Fruit fly (Drosophila melanogaster) whole organism, pupa: ENCODE results near the gene Ctr1A.

Experiments used
- CG10348 ChIP-seq: fragments of 200-800 bp; sonication (Bioruptor generic); IDR thresholded peaks from 2 replicates; pipeline ENCODE4 v1.3.6; 2022; ENCODE audit warnings: missing biosample characterization, missing genetic modification characterization
- CG14655 ChIP-seq: fragments of 200-800 bp; sonication (Bioruptor generic); optimal IDR thresholded peaks from 3 replicates; lab custom pipeline; 2017; ENCODE audit warnings: mild to moderate bottlenecking, missing biosample characterization, missing genetic modification reagents, missing genetic modification characterization
- CG15710 ChIP-seq: fragments of 200-800 bp; sonication (Bioruptor generic); optimal IDR thresholded peaks from 2 replicates; lab custom pipeline; 2018; ENCODE audit warnings: missing biosample characterization, mild to moderate bottlenecking, missing genetic modification characterization, moderate library complexity
- CG32121 ChIP-seq: fragments of 200-800 bp; sonication (Bioruptor generic); IDR thresholded peaks from 2 replicates; pipeline ENCODE4 v1.3.6; 2022; ENCODE audit warnings: missing biosample characterization, missing genetic modification characterization
- CG4496 ChIP-seq: fragments of 200-800 bp; sonication (Bioruptor generic); IDR thresholded peaks from 3 replicates; pipeline ENCODE4 v1.3.6; 2022; ENCODE audit warnings: missing biosample characterization, missing genetic modification characterization
- CG9948 ChIP-seq: fragments of 200-800 bp; sonication (Bioruptor generic); optimal IDR thresholded peaks from 2 replicates; lab custom pipeline; 2018; ENCODE audit warnings: missing biosample characterization, mild to moderate bottlenecking, missing genetic modification characterization, moderate library complexity
- D1 ChIP-seq: fragments of 200-800 bp; sonication (Bioruptor generic); optimal IDR thresholded peaks from 2 replicates; lab custom pipeline; 2018; ENCODE audit warnings: missing biosample characterization, mild to moderate bottlenecking, missing genetic modification characterization, moderate library complexity
- EcR ChIP-seq: fragments of 200-800 bp; sonication (Bioruptor generic); optimal IDR thresholded peaks from 3 replicates; lab custom pipeline; 2019; ENCODE audit warnings: missing biosample characterization, missing genetic modification characterization, mild to moderate bottlenecking, moderate library complexity, missing genetic modification reagents
- Ets98B ChIP-seq: fragments of 200-800 bp; sonication (Bioruptor generic); IDR thresholded peaks from 2 replicates; pipeline ENCODE4 v1.3.6; 2022; ENCODE audit warnings: missing biosample characterization, missing genetic modification characterization
- Pif1A ChIP-seq: fragments of 200-800 bp; sonication (Bioruptor generic); optimal IDR thresholded peaks from 3 replicates; lab custom pipeline; 2016; ENCODE audit warnings: missing biosample characterization, missing genetic modification characterization
- Pif1B ChIP-seq: fragments of 200-800 bp; sonication (Bioruptor generic); optimal IDR thresholded peaks from 3 replicates; lab custom pipeline; 2016; ENCODE audit warnings: missing biosample characterization, missing genetic modification characterization
- Snoo ChIP-seq: fragments of 200-800 bp; sonication (Bioruptor generic); optimal IDR thresholded peaks from 3 replicates; lab custom pipeline; 2017; ENCODE audit warnings: missing biosample characterization, mild to moderate bottlenecking, missing genetic modification characterization, inconsistent platforms

DNA sequence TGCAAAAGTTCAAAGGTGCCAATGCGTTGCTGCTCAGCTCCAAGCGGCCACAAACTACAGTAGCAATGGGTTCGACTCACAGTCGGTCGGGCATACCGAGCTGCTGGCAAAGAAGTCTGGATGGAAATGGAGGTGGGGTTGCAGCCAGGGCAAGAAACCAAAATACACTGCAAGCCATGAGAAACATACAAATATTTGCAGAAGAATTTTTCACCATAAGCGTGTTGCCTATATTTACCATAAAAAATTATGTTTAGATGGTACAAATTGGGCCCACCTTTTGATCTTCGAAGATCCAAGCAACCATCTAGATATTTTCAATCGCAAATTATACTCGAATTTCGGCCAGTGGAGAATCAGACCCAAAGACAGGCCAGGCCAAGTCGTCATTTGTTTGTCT, 14.6 kb upstream of the Ctr1A start:
- TF ChIP-seq CG4496 (GFP tag; lab: Robert Waterston, UW) (no peak), Ets98B (GFP tag; lab: Robert Waterston, UW) (no peak), EcR (GFP tag; lab: Kevin White, UChicago) (no peak), D1 (tag; lab: Kevin White, UChicago) (no peak), CG14655 (peak; percentile 56), CG15710 (tag; lab: Kevin White, UChicago) (peak; percentile 0), CG9948 (peak; percentile 13), Pif1B (GFP tag; lab: Kevin White, UChicago) (no peak), Pif1A (GFP tag; lab: Kevin White, UChicago) (no peak), Snoo (tag; lab: Kevin White, UChicago) (no peak), CG32121 (GFP tag; lab: Robert Waterston, UW) (no peak), CG10348 (no peak)
